Worm (Caenorhabditis elegans): Measurements from ENCODE around the gene C28D4.5.

ce11 chrIV:9696513-9696912 lies 50.1 kb downstream of the C28D4.5 start:
- TF ChIP-seq nhr-11 (tag; optimal IDR thresholded peaks at IDR 0.05) (no peak), pha-4 (tag; optimal IDR thresholded peaks at IDR 0.05) (no peak), fkh-10 (GFP tag; optimal IDR thresholded peaks at IDR 0.05) (no peak)

Measured in whole organism, late embryonic.